Worm (Caenorhabditis elegans) whole organism, mixed stage, embryonic: ENCODE data around the gene fntb-1.

Experiments used
- M03D4.4 ChIP-seq: sonication (generic microtip); optimal IDR thresholded peaks from 2 replicates; lab custom pipeline; 2017; ENCODE audit warnings: mild to moderate bottlenecking, missing genetic modification characterization, missing compliant biosample characterization
- bed-3 ChIP-seq: fragments of 200-800 bp; sonication (Bioruptor generic); optimal IDR thresholded peaks from 3 replicates; lab custom pipeline; 2018; ENCODE audit warnings: mild to moderate bottlenecking, missing genetic modification characterization, moderate library complexity, missing compliant biosample characterization
- blmp-1 ChIP-seq: fragments of 150-350 bp; optimal IDR thresholded peaks from 2 replicates; lab custom pipeline; 2014; ENCODE audit warnings: missing biosample characterization, missing genetic modification characterization
- ceh-39 ChIP-seq: fragments of 150-350 bp; optimal IDR thresholded peaks from 2 replicates; lab custom pipeline; 2014; ENCODE audit warnings: missing biosample characterization, missing genetic modification characterization
- ceh-43 ChIP-seq: fragments of 200-800 bp; sonication (Bioruptor generic); optimal IDR thresholded peaks from 2 replicates; lab custom pipeline; 2018; ENCODE audit warnings: mild to moderate bottlenecking, missing genetic modification characterization, moderate library complexity, missing compliant biosample characterization
- ces-1 ChIP-seq: fragments of 150-350 bp; optimal IDR thresholded peaks from 2 replicates; lab custom pipeline; 2014; ENCODE audit warnings: missing biosample characterization, missing genetic modification reagents, missing genetic modification characterization
- cnd-1 ChIP-seq: fragments of 200-800 bp; sonication (Bioruptor generic); optimal IDR thresholded peaks from 2 replicates; lab custom pipeline; 2018; ENCODE audit warnings: mild to moderate bottlenecking, missing genetic modification characterization, missing compliant biosample characterization
- drap-1 ChIP-seq: fragments of 200-800 bp; sonication (Bioruptor generic); optimal IDR thresholded peaks from 3 replicates; lab custom pipeline; 2018; ENCODE audit warnings: mild to moderate bottlenecking, missing genetic modification characterization, missing compliant biosample characterization
- elt-1 ChIP-seq: sonication (generic microtip); optimal IDR thresholded peaks from 2 replicates; lab custom pipeline; 2017; ENCODE audit warnings: missing genetic modification characterization, mild to moderate bottlenecking, missing compliant biosample characterization, antibody characterized with exemption, moderate library complexity, borderline replicate concordance; ENCODE audit not compliant: insufficient read depth
- elt-3 ChIP-seq: fragments of 150-350 bp; optimal IDR thresholded peaks from 2 replicates; lab custom pipeline; 2014; ENCODE audit warnings: missing biosample characterization, missing genetic modification characterization
- ham-2 ChIP-seq: fragments of 200-800 bp; sonication (Bioruptor generic); optimal IDR thresholded peaks from 2 replicates; lab custom pipeline; 2018; ENCODE audit warnings: mild to moderate bottlenecking, missing genetic modification characterization, missing compliant biosample characterization
- lin-13 ChIP-seq: fragments of 150-350 bp; optimal IDR thresholded peaks from 2 replicates; lab custom pipeline; 2014; ENCODE audit warnings: missing biosample characterization, missing genetic modification characterization
- lin-32 ChIP-seq: fragments of 200-800 bp; sonication (Bioruptor generic); optimal IDR thresholded peaks from 2 replicates; lab custom pipeline; 2018; ENCODE audit warnings: mild to moderate bottlenecking, missing genetic modification characterization, missing compliant biosample characterization
- mep-1 ChIP-seq: fragments of 150-350 bp; optimal IDR thresholded peaks from 2 replicates; lab custom pipeline; 2017; ENCODE audit warnings: missing biosample characterization, missing genetic modification reagents, missing genetic modification characterization, inconsistent platforms
- mls-2 ChIP-seq: sonication (generic microtip); optimal IDR thresholded peaks from 2 replicates; lab custom pipeline; 2016; ENCODE audit warnings: mild to moderate bottlenecking, missing genetic modification characterization, moderate library complexity, missing compliant biosample characterization
- nhr-12 ChIP-seq: fragments of 150-350 bp; optimal IDR thresholded peaks from 2 replicates; lab custom pipeline; 2014; ENCODE audit warnings: missing biosample characterization, missing genetic modification characterization
- nhr-2 ChIP-seq: fragments of 150-350 bp; optimal IDR thresholded peaks from 2 replicates; lab custom pipeline; 2014; ENCODE audit warnings: missing biosample characterization, missing genetic modification characterization
- nhr-237 ChIP-seq: fragments of 150-350 bp; optimal IDR thresholded peaks from 2 replicates; lab custom pipeline; 2014; ENCODE audit warnings: missing biosample characterization, missing genetic modification characterization
- nhr-28 ChIP-seq: fragments of 150-350 bp; optimal IDR thresholded peaks from 2 replicates; lab custom pipeline; 2014; ENCODE audit warnings: missing biosample characterization, missing genetic modification characterization
- nhr-76 ChIP-seq: sonication (generic microtip); optimal IDR thresholded peaks from 2 replicates; lab custom pipeline; 2017; ENCODE audit warnings: missing biosample characterization, missing genetic modification characterization
- pha-4 ChIP-seq: fragments of 150-350 bp; optimal IDR thresholded peaks from 2 replicates; lab custom pipeline; 2018; ENCODE audit warnings: missing biosample characterization, missing genetic modification reagents, missing genetic modification characterization
- sem-2 ChIP-seq: fragments of 200-800 bp; sonication (Bioruptor generic); optimal IDR thresholded peaks from 2 replicates; lab custom pipeline; 2018; ENCODE audit warnings: mild to moderate bottlenecking, missing genetic modification characterization, missing compliant biosample characterization
- snpc-4 ChIP-seq: fragments of 150-350 bp; optimal IDR thresholded peaks from 2 replicates; lab custom pipeline; 2014; ENCODE audit warnings: missing biosample characterization, missing genetic modification characterization
- sptf-1 ChIP-seq: sonication (generic microtip); optimal IDR thresholded peaks from 2 replicates; lab custom pipeline; 2017; ENCODE audit warnings: mild to moderate bottlenecking, missing genetic modification characterization, moderate library complexity, missing compliant biosample characterization
- tbx-8 ChIP-seq: fragments of 200-800 bp; sonication (Bioruptor generic); optimal IDR thresholded peaks from 2 replicates; lab custom pipeline; 2018; ENCODE audit warnings: mild to moderate bottlenecking, missing genetic modification characterization, moderate library complexity, missing compliant biosample characterization
- unc-120 ChIP-seq: sonication (generic microtip); optimal IDR thresholded peaks from 2 replicates; lab custom pipeline; 2017; ENCODE audit warnings: missing genetic modification characterization, missing compliant biosample characterization; ENCODE audit not compliant: poor library complexity, severe bottlenecking
- unc-62 ChIP-seq: fragments of 150-350 bp; optimal IDR thresholded peaks from 2 replicates; lab custom pipeline; 2014; ENCODE audit warnings: missing biosample characterization, missing genetic modification reagents, missing genetic modification characterization
- zip-8 ChIP-seq: fragments of 150-350 bp; optimal IDR thresholded peaks from 2 replicates; lab custom pipeline; 2014; ENCODE audit warnings: missing biosample characterization, missing genetic modification characterization
- ztf-11 ChIP-seq: fragments of 150-350 bp; optimal IDR thresholded peaks from 2 replicates; lab custom pipeline; 2014; ENCODE audit warnings: missing biosample characterization, missing genetic modification characterization

The fntb-1 gene

ce11 chrV:14443471-14444015 lies 3.9 kb upstream of the fntb-1 start:
- peak; percentile 16 for TF ChIP-seq cnd-1

ce11 chrV:14446453-14446852 lies 998 bp upstream of the fntb-1 start:
- TF ChIP-seq nhr-76 (no peak), lin-13 (tag; lab: Kevin White, UChicago) (no peak)
- TF ChIP-seq, all 35 proteins: peak for 0

DNA sequence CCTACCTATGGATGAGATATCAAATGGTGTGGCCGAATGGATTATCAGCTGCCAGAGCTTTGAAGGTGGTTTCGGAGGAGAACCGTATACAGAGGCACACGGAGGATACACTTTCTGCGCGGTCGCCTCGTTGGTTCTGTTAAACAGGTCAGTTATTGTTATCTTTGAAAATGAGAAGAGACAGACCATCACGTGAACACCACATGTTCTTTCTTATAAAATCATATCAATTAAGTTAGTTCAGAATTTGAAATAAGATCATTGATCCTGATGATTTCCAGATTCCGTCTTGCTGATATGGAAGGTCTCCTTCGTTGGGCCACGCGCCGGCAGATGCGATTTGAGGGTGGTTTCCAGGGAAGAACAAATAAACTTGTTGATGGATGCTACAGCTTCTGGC lies 1.2 kb downstream of the fntb-1 start:
- no peak for TF ChIP-seq elt-3 (tag; lab: Kevin White, UChicago)
- no peak for TF ChIP-seq ztf-11
- TF ChIP-seq unc-120 (tag; lab: Kevin White, UChicago) = no peak
- no peak for TF ChIP-seq blmp-1
- TF ChIP-seq pha-4 (tag; lab: Kevin White, UChicago) = no peak
- TF ChIP-seq nhr-2 = no peak
- no peak for TF ChIP-seq drap-1
- no peak for TF ChIP-seq ceh-43 (GFP tag; lab: Kevin White, UChicago)
- TF ChIP-seq nhr-12 (tag; lab: Kevin White, UChicago) = no peak
- no peak for TF ChIP-seq M03D4.4 (tag; lab: Kevin White, UChicago)
- no peak for TF ChIP-seq mep-1 (tag; lab: Kevin White, UChicago)
- TF ChIP-seq bed-3 (GFP tag; lab: Kevin White, UChicago) = no peak
- TF ChIP-seq ces-1 (GFP tag; lab: Kevin White, UChicago) = no peak
- TF ChIP-seq sptf-1 = no peak
- TF ChIP-seq mls-2 = no peak
- no peak for TF ChIP-seq unc-62 (GFP tag; lab: Kevin White, UChicago)
- TF ChIP-seq nhr-76 = no peak
- TF ChIP-seq sem-2 = no peak
- no peak for TF ChIP-seq ceh-39

DNA sequence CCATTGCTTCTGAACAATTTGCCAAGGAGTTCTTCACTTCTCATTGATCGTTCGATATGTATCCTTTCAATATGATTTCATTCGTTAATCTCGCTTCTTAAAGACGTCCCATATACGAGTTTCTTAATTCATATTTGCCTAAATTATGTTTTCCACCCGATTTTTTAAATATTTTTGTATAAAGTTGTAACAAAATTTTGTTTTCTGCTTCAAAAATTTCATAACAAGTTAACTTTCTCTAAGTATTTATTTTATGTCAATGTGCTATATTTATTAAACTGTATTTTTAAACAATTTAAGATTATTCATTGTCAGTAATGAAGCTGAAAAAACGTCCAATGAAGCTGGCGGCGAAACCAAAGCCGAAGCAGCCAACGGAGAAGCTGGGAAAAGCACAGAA lies 1.9 kb downstream of the fntb-1 start, which contains the start of gene F23B12.7:
Gene F23B12.7 (plus strand): TSS at position 301 of the 400 bp plus-strand sequence.
- no peak for TF ChIP-seq elt-3 (tag; lab: Kevin White, UChicago)
- no peak for TF ChIP-seq pha-4 (tag; lab: Kevin White, UChicago)
- no peak for TF ChIP-seq blmp-1
- no peak for TF ChIP-seq zip-8 (tag; lab: Kevin White, UChicago)
- no peak for TF ChIP-seq sptf-1
- no peak for TF ChIP-seq nhr-12 (tag; lab: Kevin White, UChicago)
- no peak for TF ChIP-seq tbx-8 (GFP tag; lab: Kevin White, UChicago)
- TF ChIP-seq ceh-39 = no peak
- TF ChIP-seq snpc-4 (tag; lab: Kevin White, UChicago) = no peak
- TF ChIP-seq ces-1 (GFP tag; lab: Kevin White, UChicago) = no peak
- TF ChIP-seq lin-13 (tag; lab: Kevin White, UChicago) = no peak

ce11 chrV:14456626-14457025 lies 9.2 kb downstream of the fntb-1 start, which contains the start of gene bmk-1:
Gene bmk-1, minus strand, starts transcription at chrV:14456984.
- TF ChIP-seq lin-13 (tag; lab: Kevin White, UChicago) = peak; percentile 35
- TF ChIP-seq ceh-39 = no peak

DNA sequence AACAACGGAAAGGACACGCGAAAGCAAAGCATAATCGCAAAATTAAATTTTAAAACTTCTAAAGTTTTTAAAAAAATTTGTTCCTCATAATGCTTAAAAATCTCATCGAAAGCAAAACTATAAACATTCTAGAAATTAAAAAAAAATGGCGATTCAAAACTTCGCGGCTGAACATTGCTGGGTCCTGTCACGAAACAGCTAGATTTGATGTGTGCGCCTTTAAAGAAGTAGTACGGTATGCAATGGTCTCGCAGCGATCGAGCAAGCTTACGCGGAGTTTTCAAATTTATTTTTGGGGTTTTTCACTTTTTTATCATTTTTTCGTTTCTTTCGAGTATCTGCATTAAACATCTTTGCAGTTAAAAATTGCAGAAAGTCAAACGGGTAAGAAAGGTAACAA lies 9.6 kb downstream of the fntb-1 start, which contains the start of gene coh-3:
Gene coh-3 (plus strand): TSS at position 353 of the 400 bp plus-strand sequence.
- TF ChIP-seq zip-8 (tag; lab: Kevin White, UChicago) (no peak), nhr-2 (no peak), unc-62 (GFP tag; lab: Kevin White, UChicago) (no peak)

ce11 chrV:14460122-14460521 lies 12.7 kb downstream of the fntb-1 start:
- TF ChIP-seq ceh-43 (GFP tag; lab: Kevin White, UChicago) (no peak), ham-2 (GFP tag; lab: Kevin White, UChicago) (no peak), nhr-12 (tag; lab: Kevin White, UChicago) (no peak), mls-2 (no peak), tbx-8 (GFP tag; lab: Kevin White, UChicago) (no peak), cnd-1 (no peak), elt-1 (no peak), lin-32 (GFP tag; lab: Kevin White, UChicago) (no peak), blmp-1 (no peak), nhr-28 (tag; lab: Kevin White, UChicago) (no peak), lin-13 (tag; lab: Kevin White, UChicago) (no peak), bed-3 (GFP tag; lab: Kevin White, UChicago) (no peak), nhr-237 (tag; lab: Kevin White, UChicago) (no peak), zip-8 (tag; lab: Kevin White, UChicago) (no peak), ces-1 (GFP tag; lab: Kevin White, UChicago) (no peak)
